Fruit fly (Drosophila melanogaster) whole organism: Measurements from ENCODE around the gene CG5381.

Experiments used
- CG8478 ChIP-seq: fragments of >200 bp; optimal IDR thresholded peaks from 2 replicates; lab custom pipeline; 2018; ENCODE audit warnings: inconsistent platforms
- psq ChIP-seq: fragments of >200 bp; optimal IDR thresholded peaks from 2 replicates; lab custom pipeline; 2017

DNA sequence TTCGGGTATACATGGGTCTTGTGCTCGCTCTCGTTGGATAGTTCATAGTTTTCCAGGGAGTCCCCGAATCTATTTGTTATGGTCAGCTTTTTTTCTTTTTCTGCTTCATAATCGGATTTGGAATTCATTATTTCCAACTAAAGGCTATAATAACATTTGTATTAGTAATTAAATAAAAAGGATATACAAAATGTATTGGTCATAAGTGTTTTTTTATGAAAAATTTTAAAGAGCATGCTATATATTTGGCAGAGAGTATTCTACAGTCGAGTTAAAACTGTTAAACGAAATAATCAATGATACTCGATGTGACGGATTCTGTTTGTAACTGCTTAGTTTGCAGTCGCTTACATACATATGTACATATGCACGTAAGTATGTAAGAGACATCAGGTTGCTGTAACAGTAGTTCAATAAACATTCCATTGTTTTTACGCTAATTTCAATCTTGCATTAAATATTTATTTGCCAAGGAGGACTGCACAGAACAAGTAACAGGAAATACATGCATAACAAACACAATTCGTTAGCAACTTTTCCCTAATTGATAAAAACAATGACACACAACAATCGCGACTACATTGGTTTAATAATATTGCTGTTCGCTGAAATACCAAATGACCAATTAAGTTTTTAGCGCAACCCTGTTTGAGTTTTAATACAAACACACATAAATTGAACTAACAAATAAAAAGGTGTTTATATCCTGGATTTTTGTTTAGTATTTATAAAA is 23.7 kb downstream of the CG5381 start:
- no peak for TF ChIP-seq CG8478 (lab: Kevin White, UChicago)
- no peak for TF ChIP-seq psq (lab: Kevin White, UChicago)
